Worm (Caenorhabditis elegans): Measurements from ENCODE around the gene him-18.

ce11 chrIII:4687134-4687533 lies 27.9 kb downstream of the him-18 start:
- TF ChIP-seq unc-55 (GFP tag; optimal IDR thresholded peaks at IDR 0.05) (no peak), dmd-4 (tag; optimal IDR thresholded peaks at IDR 0.05) (no peak), nhr-12 (tag; optimal IDR thresholded peaks at IDR 0.05) (no peak), R02D3.7 (tag; optimal IDR thresholded peaks at IDR 0.05) (no peak), nhr-237 (tag; optimal IDR thresholded peaks at IDR 0.05) (no peak), unc-62 (GFP tag; optimal IDR thresholded peaks at IDR 0.05) (no peak), ceh-16 (tag; optimal IDR thresholded peaks at IDR 0.05) (no peak), lsy-2 (tag; optimal IDR thresholded peaks at IDR 0.05) (peak in 1 of 2 experiments; percentile 56), nhr-11 (tag; optimal IDR thresholded peaks at IDR 0.05) (no peak), nhr-25 (tag; optimal IDR thresholded peaks at IDR 0.05) (no peak), ama-1 (optimal IDR thresholded peaks at IDR 0.05) (no peak), mdl-1 (tag; optimal IDR thresholded peaks at IDR 0.05) (no peak), nhr-77 (tag; optimal IDR thresholded peaks at IDR 0.05) (no peak), lin-39 (tag; optimal IDR thresholded peaks at IDR 0.05) (no peak)

All from whole organism, L2 larva.